Fruit fly (Drosophila melanogaster) ovary, adult (tissue): Measurements from ENCODE around the gene Coq4.

Source experiments
- CG17801 ChIP-seq: fragments of 200-800 bp; optimal IDR thresholded peaks from 2 replicates; lab custom pipeline; 2019; ENCODE audit warnings: missing biosample characterization, mild to moderate bottlenecking, missing genetic modification characterization, moderate library complexity; ENCODE audit not compliant: partially characterized antibody

Coq4 gene

dm6 chr3L:17383714-17384113, 49.7 kb downstream of the Coq4 start:
- no peak for TF ChIP-seq CG17801 (GFP tag; lab: Kevin White, UChicago)

dm6 chr3L:17383285-17383684, 50.1 kb downstream of the Coq4 start:
- no peak for TF ChIP-seq CG17801 (GFP tag; lab: Kevin White, UChicago)

- TF ChIP-seq CG17801 (GFP tag; lab: Kevin White, UChicago) = no peak
These were observed 50.8 kb downstream of the Coq4 start, which contains the start of gene CG13728 for dm6 chr3L:17382628-17383027. TSS of gene CG13728 (minus strand) at chr3L:17382728.

dm6 chr3L:17381990-17382389, 51.4 kb downstream of the Coq4 start:
- no peak for TF ChIP-seq CG17801 (GFP tag; lab: Kevin White, UChicago)

dm6 chr3L:17379311-17379710, 54.1 kb downstream of the Coq4 start, which contains the start of gene Cad74A:
TSS of gene Cad74A (minus strand) at chr3L:17379530.
- no peak for TF ChIP-seq CG17801 (GFP tag; lab: Kevin White, UChicago)
